Worm (Caenorhabditis elegans) whole organism, late embryonic: ENCODE results near the gene mig-10.

Source experiments
- Y22D7AL.16 ChIP-seq: sonication (generic microtip); optimal IDR thresholded peaks from 2 replicates; lab custom pipeline; 2016; ENCODE audit warnings: missing genetic modification characterization, missing compliant biosample characterization
- ama-1 ChIP-seq: fragments of 150-350 bp; optimal IDR thresholded peaks from 2 replicates; lab custom pipeline; 2014
- ceh-19 ChIP-seq: fragments of 200-800 bp; sonication (Bioruptor generic); optimal IDR thresholded peaks from 2 replicates; lab custom pipeline; 2018; ENCODE audit warnings: mild to moderate bottlenecking, missing genetic modification characterization, missing compliant biosample characterization
- che-1 ChIP-seq: sonication (generic microtip); optimal IDR thresholded peaks from 2 replicates; lab custom pipeline; 2016; ENCODE audit warnings: mild to moderate bottlenecking, missing genetic modification characterization, missing compliant biosample characterization
- elt-2 ChIP-seq: sonication (generic microtip); optimal IDR thresholded peaks from 2 replicates; lab custom pipeline; 2016; ENCODE audit warnings: missing genetic modification reagents, missing genetic modification characterization, missing compliant biosample characterization
- pha-4 ChIP-seq: fragments of 150-350 bp; optimal IDR thresholded peaks from 2 replicates; lab custom pipeline; 2018; ENCODE audit warnings: missing biosample characterization, missing genetic modification reagents, missing genetic modification characterization
- pqm-1 ChIP-seq: sonication (generic microtip); optimal IDR thresholded peaks from 2 replicates; lab custom pipeline; 2016; ENCODE audit warnings: missing genetic modification characterization, missing compliant biosample characterization
- sox-2 ChIP-seq: fragments of 200-800 bp; sonication (Bioruptor generic); IDR thresholded peaks from 2 replicates; pipeline ENCODE4 v1.3.6; 2022; ENCODE audit warnings: missing genetic modification reagents, missing genetic modification characterization, missing compliant biosample characterization
- sox-4 ChIP-seq: sonication (generic microtip); optimal IDR thresholded peaks from 2 replicates; lab custom pipeline; 2017; ENCODE audit warnings: mild to moderate bottlenecking, missing genetic modification characterization, inconsistent platforms, missing compliant biosample characterization
- unc-55 ChIP-seq: sonication (generic microtip); optimal IDR thresholded peaks from 2 replicates; lab custom pipeline; 2017; ENCODE audit warnings: missing biosample characterization, missing genetic modification reagents, missing genetic modification characterization
- ztf-16 ChIP-seq: sonication (generic microtip); optimal IDR thresholded peaks from 2 replicates; lab custom pipeline; 2017; ENCODE audit warnings: missing genetic modification characterization, missing compliant biosample characterization

- TF ChIP-seq pqm-1 (no peak), che-1 (tag; lab: Kevin White, UChicago) (no peak), sox-2 (GFP tag; lab: Robert Waterston, UW) (no peak), ceh-19 (GFP tag; lab: Kevin White, UChicago) (no peak), ztf-16 (tag; lab: Kevin White, UChicago) (no peak), sox-4 (tag; lab: Kevin White, UChicago) (no peak), unc-55 (no peak), ama-1 (lab: Kevin White, UChicago) (no peak), pha-4 (tag; lab: Kevin White, UChicago) (no peak), Y22D7AL.16 (tag; lab: Kevin White, UChicago) (no peak), elt-2 (tag; lab: Kevin White, UChicago) (no peak)
Observed at ce11 chrIII:8322645-8323213, 43.8 kb downstream of the mig-10 start, which contains the start of gene F10E9.1.
